Worm (Caenorhabditis elegans) whole organism, early embryonic: ENCODE data around the gene F01F1.14.

Source experiments
- B0310.2 ChIP-seq: sonication (generic microtip); optimal IDR thresholded peaks from 2 replicates; lab custom pipeline; 2016; ENCODE audit warnings: mild to moderate bottlenecking, missing genetic modification characterization, missing compliant biosample characterization
- F13C5.2 ChIP-seq: sonication (generic microtip); optimal IDR thresholded peaks from 2 replicates; lab custom pipeline; 2017; ENCODE audit warnings: mild to moderate bottlenecking, missing genetic modification characterization, inconsistent platforms, missing compliant biosample characterization
- aly-1 ChIP-seq: sonication (generic microtip); optimal IDR thresholded peaks from 2 replicates; lab custom pipeline; 2016; ENCODE audit warnings: missing genetic modification characterization, missing compliant biosample characterization
- ama-1 ChIP-seq: fragments of 150-350 bp; optimal IDR thresholded peaks from 2 replicates; lab custom pipeline; 2014
- ceh-13 ChIP-seq: fragments of 200-800 bp; sonication (Bioruptor generic); optimal IDR thresholded peaks from 2 replicates; lab custom pipeline; 2018; ENCODE audit warnings: mild to moderate bottlenecking, missing genetic modification characterization, missing compliant biosample characterization
- ceh-36 ChIP-seq: sonication (generic microtip); optimal IDR thresholded peaks from 2 replicates; lab custom pipeline; 2016; ENCODE audit warnings: missing genetic modification characterization, inconsistent platforms, missing compliant biosample characterization
- ets-7 ChIP-seq: sonication (generic microtip); optimal IDR thresholded peaks from 2 replicates; lab custom pipeline; 2016; ENCODE audit warnings: missing genotype, missing genetic modification characterization, missing compliant biosample characterization
- flt-1 ChIP-seq: fragments of 200-800 bp; sonication (Bioruptor generic); IDR thresholded peaks from 2 replicates; pipeline ENCODE4 v1.3.6; 2022; ENCODE audit warnings: missing genetic modification characterization, missing compliant biosample characterization
- hmbx-1 ChIP-seq: sonication (generic microtip); optimal IDR thresholded peaks from 2 replicates; lab custom pipeline; 2016; ENCODE audit warnings: mild to moderate bottlenecking, missing genetic modification characterization, missing compliant biosample characterization
- hmg-4 ChIP-seq: fragments of 200-800 bp; sonication (Bioruptor generic); optimal IDR thresholded peaks from 2 replicates; lab custom pipeline; 2018; ENCODE audit warnings: mild to moderate bottlenecking, missing genetic modification characterization, missing compliant biosample characterization
- hnd-1 ChIP-seq: sonication (generic microtip); optimal IDR thresholded peaks from 2 replicates; lab custom pipeline; 2016; ENCODE audit warnings: missing genetic modification characterization, missing compliant biosample characterization
- pes-1 ChIP-seq: fragments of 200-800 bp; sonication (Bioruptor generic); IDR thresholded peaks from 2 replicates; pipeline ENCODE4 v1.3.6; 2022; ENCODE audit warnings: missing genetic modification reagents, missing genetic modification characterization, missing compliant biosample characterization
- scrt-1 ChIP-seq: fragments of 200-800 bp; sonication (Bioruptor generic); IDR thresholded peaks from 2 replicates; pipeline ENCODE4 v1.3.6; 2022; ENCODE audit warnings: missing genetic modification characterization, missing compliant biosample characterization
- sea-1 ChIP-seq: fragments of 200-800 bp; sonication (Bioruptor generic); conservative IDR thresholded peaks from 2 replicates; pipeline ENCODE4 v1.3.6; 2022; ENCODE audit warnings: missing genetic modification characterization, missing compliant biosample characterization
- tbx-11 ChIP-seq: fragments of 200-800 bp; sonication (Bioruptor generic); IDR thresholded peaks from 2 replicates; pipeline ENCODE4 v1.3.6; 2022; ENCODE audit warnings: missing genetic modification characterization, missing compliant biosample characterization
- tbx-37 ChIP-seq: fragments of 200-800 bp; sonication (Bioruptor generic); conservative IDR thresholded peaks from 2 replicates; pipeline ENCODE4 v1.3.6; 2022; ENCODE audit warnings: missing genetic modification reagents, missing genetic modification characterization, missing compliant biosample characterization
- tra-4 ChIP-seq: sonication (generic microtip); optimal IDR thresholded peaks from 2 replicates; lab custom pipeline; 2017; ENCODE audit warnings: missing genetic modification characterization, missing compliant biosample characterization

The F01F1.14 gene

DNA sequence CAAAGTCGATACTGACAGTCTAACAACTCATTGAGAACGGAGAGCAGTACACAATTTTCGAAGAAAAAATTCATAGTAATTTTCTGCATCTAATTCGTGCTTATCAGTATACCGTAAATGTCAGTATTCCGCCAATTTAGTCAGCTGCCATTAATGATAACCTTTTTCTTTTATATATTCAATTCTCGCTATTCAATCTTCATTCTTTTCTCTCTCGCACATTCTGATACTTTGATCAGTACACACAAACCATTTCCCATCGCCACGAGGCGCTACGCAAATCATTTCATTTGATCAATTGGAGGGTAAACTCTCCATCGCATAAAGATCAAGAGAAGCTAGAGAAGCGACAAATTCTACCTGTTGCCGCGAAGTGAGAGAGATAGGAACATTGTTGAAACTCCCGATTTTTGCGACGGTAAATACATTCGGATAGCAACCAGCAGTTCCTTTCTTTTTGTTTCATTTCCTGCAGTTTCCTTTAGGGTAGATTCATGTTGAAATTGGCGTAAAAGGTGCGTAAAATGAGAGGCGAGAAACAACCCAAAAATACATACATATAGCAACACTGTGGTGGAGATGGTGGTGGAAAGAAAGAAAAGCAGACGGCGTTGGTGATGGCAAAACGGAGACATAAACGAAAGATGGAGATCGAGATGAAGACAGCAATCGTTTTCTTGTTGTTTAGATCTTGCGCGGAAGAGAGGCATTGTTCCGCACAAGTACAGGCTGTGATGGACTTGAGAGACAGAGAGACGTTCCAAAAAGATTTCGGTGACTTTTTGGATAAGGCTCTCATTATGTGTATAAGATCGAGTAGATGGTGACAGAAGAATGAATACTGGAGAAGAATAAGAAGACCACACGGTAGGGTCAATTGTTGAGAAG lies 44.3 kb downstream of the F01F1.14 start:
- TF ChIP-seq sea-1 (GFP tag; lab: Robert Waterston, UW) (no peak), ceh-36 (tag; lab: Kevin White, UChicago) (no peak), hnd-1 (tag; lab: Kevin White, UChicago) (no peak)

DNA sequence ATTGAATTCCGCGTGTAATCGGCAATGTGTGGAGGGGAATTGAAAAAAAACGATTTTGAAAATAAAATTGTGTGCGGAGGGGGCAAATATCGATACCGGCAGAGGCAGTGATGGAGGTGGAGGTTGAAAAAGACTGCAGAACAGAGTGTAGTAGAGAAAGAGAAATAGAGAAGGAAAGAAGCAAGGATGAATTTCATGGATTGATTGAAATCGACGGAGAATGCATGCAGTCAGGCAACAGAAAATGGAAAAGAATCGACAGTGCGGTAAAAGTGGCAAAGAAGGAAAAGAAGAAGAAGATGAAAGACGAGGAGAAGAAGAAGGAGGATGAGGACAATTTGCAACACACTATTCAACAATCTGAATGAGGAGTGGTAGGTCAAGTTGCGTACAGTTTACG lies 45.9 kb downstream of the F01F1.14 start, which contains the start of gene W04D12.1:
W04D12.1 (plus strand) TSS at position 111 of the 400 bp plus-strand sequence.
- no peak for TF ChIP-seq tra-4 (tag; lab: Kevin White, UChicago)
- TF ChIP-seq aly-1, result no peak
- no peak for TF ChIP-seq pes-1
- TF ChIP-seq tbx-11, result no peak
- no peak for TF ChIP-seq F13C5.2 (tag; lab: Kevin White, UChicago)
- TF ChIP-seq hmbx-1, result no peak
- TF ChIP-seq flt-1 (GFP tag; lab: Robert Waterston, UW), result no peak
- no peak for TF ChIP-seq ceh-13 (GFP tag; lab: Kevin White, UChicago)
- TF ChIP-seq scrt-1 (GFP tag; lab: Robert Waterston, UW), result no peak
- no peak for TF ChIP-seq sea-1 (GFP tag; lab: Robert Waterston, UW)
- no peak for TF ChIP-seq ama-1 (lab: Kevin White, UChicago)
- no peak for TF ChIP-seq tbx-37 (GFP tag; lab: Robert Waterston, UW)
- no peak for TF ChIP-seq ceh-36 (tag; lab: Kevin White, UChicago)
- no peak for TF ChIP-seq B0310.2
- TF ChIP-seq hnd-1 (tag; lab: Kevin White, UChicago), result no peak

DNA sequence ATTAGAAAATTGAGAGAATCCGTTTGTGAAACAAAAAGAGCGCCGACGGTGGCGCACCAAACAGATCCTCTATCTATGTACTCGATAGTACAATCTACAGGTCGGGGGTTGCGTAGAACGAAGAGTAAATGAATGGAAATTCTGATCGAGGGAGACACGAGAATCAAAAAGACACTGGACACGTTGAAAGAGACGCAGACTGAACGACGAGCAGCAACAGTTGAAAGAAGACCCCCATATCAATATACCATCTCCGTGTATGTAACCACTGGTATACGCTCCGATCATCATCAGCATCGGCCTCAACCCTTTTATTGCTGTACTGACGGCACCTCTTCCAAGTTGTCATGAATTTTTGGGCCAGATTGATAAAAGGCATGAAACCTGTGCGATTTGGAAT lies 46.5 kb downstream of the F01F1.14 start:
- TF ChIP-seq hmbx-1, result no peak
- no peak for TF ChIP-seq pes-1
- TF ChIP-seq ama-1 (lab: Kevin White, UChicago), result no peak
- no peak for TF ChIP-seq ceh-13 (GFP tag; lab: Kevin White, UChicago)
- no peak for TF ChIP-seq scrt-1 (GFP tag; lab: Robert Waterston, UW)
- TF ChIP-seq hnd-1 (tag; lab: Kevin White, UChicago), result no peak
- TF ChIP-seq tbx-11, result no peak
- TF ChIP-seq B0310.2, result no peak
- no peak for TF ChIP-seq F13C5.2 (tag; lab: Kevin White, UChicago)
- no peak for TF ChIP-seq sea-1 (GFP tag; lab: Robert Waterston, UW)
- no peak for TF ChIP-seq ets-7 (tag; lab: Kevin White, UChicago)
- TF ChIP-seq ceh-36 (tag; lab: Kevin White, UChicago), result no peak
- TF ChIP-seq aly-1, result no peak
- no peak for TF ChIP-seq tbx-37 (GFP tag; lab: Robert Waterston, UW)
- no peak for TF ChIP-seq flt-1 (GFP tag; lab: Robert Waterston, UW)
- no peak for TF ChIP-seq tra-4 (tag; lab: Kevin White, UChicago)
- no peak for TF ChIP-seq hmg-4 (GFP tag; lab: Kevin White, UChicago)

DNA sequence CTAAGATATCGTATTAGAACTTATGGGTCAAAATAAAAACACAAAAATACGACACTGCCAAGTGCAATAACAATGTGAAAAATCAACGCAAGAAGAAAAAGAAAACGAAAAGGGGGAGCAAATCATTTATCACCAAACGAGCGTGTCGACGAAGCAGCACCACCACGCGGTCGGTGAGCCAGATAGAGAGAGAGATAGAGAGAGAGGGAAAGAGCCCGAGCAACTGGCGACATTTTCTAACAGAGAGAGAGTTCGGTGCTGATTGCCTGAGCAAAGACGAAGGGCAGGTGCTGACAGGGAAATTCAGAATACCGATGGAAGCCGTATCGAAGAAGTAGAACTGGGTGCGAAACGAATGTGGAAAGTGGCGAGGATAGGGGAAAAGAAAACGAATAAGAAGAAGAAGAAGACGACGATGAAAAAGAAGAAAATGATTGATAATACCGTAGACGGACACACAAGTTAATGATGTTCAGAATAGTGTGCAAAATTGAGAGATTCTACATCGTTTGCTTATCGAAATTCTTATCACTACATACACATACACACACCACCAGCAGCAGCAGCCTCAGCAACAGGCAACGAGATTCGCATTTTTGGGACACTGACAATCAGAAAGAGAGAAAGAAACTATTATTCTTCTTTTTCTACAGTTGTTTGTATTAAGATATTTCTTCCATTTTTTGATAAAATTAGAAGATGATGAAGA lies 47.4 kb downstream of the F01F1.14 start:
- TF ChIP-seq hnd-1 (tag; lab: Kevin White, UChicago) (no peak), tra-4 (tag; lab: Kevin White, UChicago) (no peak), ama-1 (lab: Kevin White, UChicago) (no peak), pes-1 (no peak), hmbx-1 (no peak), hmg-4 (GFP tag; lab: Kevin White, UChicago) (no peak), aly-1 (no peak), B0310.2 (no peak)

DNA sequence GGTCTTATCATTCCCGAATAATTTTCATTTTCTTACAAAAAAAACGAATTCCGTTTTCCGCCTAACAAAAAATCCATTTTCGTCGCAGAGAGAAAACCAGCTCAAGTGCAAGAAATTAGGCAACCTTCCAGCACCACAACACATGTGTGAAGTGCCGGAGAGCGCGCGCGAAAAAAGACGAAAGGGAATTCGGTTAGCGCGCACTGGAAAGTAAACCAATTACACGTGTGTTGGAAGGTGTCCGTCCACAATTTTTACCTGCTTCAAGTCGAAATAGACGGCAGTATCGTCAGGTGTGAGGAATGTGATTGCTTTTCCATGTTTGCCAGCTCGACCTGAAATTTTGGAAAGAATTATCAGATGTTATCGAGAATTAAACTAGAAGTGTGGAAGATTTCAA lies 48.1 kb downstream of the F01F1.14 start:
- no peak for TF ChIP-seq flt-1 (GFP tag; lab: Robert Waterston, UW)
- TF ChIP-seq tbx-37 (GFP tag; lab: Robert Waterston, UW), result no peak
- TF ChIP-seq ceh-36 (tag; lab: Kevin White, UChicago), result no peak

DNA sequence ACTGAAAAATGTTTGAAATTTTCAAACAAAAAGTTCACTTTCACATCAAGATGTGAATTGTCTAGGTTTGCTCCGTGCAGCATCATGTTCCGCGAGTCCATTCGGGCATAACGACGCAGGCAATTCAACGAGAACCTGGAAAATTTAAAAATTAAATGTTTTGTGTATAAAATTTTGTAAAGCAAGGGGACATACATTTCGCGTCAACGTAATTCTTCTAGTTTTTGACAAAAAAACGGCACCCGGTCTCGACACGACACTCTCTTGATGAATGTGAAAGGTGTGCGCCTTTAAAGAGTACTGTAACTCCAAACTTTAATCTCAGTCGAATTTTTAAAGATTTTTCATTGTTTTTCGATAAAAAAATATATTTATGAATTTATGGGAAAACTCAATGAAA lies 48.7 kb downstream of the F01F1.14 start, which contains the start of gene R12B2.6:
R12B2.6 (minus strand) TSS at position 101 of the 400 bp plus-strand sequence.
- TF ChIP-seq hnd-1 (tag; lab: Kevin White, UChicago) (no peak), pes-1 (no peak), ama-1 (lab: Kevin White, UChicago) (no peak), hmbx-1 (no peak), F13C5.2 (tag; lab: Kevin White, UChicago) (no peak), B0310.2 (no peak)

DNA sequence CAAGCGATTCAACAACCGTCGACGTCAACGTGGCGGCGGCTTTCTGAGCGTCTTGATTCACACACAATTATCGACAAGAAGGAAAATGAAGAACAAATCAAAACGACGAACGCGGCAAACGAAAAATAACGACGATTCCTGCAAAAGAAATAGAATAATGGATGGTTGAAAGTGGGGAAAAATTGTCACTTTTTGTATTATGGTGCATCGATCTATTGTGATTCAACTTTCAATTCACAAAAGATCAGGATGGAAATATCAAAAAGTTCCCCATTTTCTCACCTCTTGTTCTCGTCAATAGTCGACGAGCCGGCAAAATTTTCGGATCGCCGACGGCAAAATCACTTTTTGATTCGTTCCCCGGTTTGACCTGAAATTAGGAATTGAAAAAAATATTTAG lies 49.3 kb downstream of the F01F1.14 start, which contains the start of the genes R12B2.13 and mdt-15:
R12B2.13 (minus strand) TSS at position 101 of the 400 bp plus-strand sequence.
mdt-15 (minus strand) TSS at position 376 of the 400 bp plus-strand sequence.
- no peak for TF ChIP-seq ama-1 (lab: Kevin White, UChicago)
- no peak for TF ChIP-seq pes-1
- no peak for TF ChIP-seq ets-7 (tag; lab: Kevin White, UChicago)
- TF ChIP-seq tbx-11, result no peak
- no peak for TF ChIP-seq flt-1 (GFP tag; lab: Robert Waterston, UW)

DNA sequence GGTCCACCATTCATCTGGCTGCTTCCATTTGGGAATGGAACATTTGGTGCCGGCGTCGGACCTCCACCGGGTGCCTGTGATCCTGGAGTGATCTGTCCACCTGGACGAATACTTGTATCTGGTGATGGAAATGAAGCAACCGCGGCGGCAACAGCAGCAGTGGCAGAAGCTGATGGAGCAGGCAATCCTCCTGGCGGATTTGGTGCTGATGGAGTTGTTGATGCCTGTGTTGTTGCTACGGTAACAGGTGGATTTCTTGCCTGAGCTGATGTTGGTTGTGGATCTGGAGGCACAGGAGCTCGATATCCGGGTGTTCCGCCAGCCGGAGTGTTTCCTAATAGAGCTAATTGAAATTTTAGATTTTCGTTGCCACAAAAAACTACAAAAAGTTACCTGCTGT lies 50.3 kb downstream of the F01F1.14 start:
- no peak for TF ChIP-seq hmg-4 (GFP tag; lab: Kevin White, UChicago)
- TF ChIP-seq tbx-11, result no peak
- no peak for TF ChIP-seq flt-1 (GFP tag; lab: Robert Waterston, UW)
- TF ChIP-seq tra-4 (tag; lab: Kevin White, UChicago), result no peak
- no peak for TF ChIP-seq sea-1 (GFP tag; lab: Robert Waterston, UW)
- TF ChIP-seq tbx-37 (GFP tag; lab: Robert Waterston, UW), result no peak
